In the genomic region with DNA sequence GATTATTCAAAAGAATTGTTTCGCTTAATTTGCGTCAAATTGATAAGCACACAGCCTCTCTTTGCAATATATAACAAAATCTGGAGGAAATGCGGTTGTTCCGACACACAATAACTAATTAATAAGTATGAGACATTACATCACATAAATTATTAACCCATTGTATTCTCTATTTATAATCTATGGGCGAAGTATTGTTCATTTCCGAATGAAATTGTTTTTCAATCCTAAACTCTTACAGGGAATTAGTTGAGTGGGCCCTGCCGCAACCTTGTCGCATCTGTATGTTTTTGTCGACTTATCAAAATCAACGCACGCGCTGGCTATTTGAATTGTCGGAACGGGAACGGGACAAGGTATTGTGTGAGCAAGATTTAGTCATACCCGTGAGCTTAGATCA, we compare ENCODE assay signal across 4 fruit fly cellular contexts.
TF ChIP-seq lines count a peak whose summit lies in the region.

A gene (plus strand): TSS at position 57 of the 400 bp plus-strand sequence.

- no peak for TF ChIP-seq CTCF in whole organism, embryonic (GFP tag; optimal IDR thresholded peaks at IDR 0.05; lab: Kevin White, UChicago)

TF ChIP-seq in whole organism, adult, 20 proteins besides CTCF, POLR2A, EP300 and RAD21:
- peak; percentile 63 for TF ChIP-seq CG33017 (tag; optimal IDR thresholded peaks at IDR 0.05; lab: Kevin White, UChicago)
- peak; percentile 54 for TF ChIP-seq CG14711 (tag; optimal IDR thresholded peaks at IDR 0.05; lab: Kevin White, UChicago)
- peak; percentile 31 for TF ChIP-seq Mnt (GFP tag; optimal IDR thresholded peaks at IDR 0.05; lab: Kevin White, UChicago)
- TF ChIP-seq cnc (optimal IDR thresholded peaks at IDR 0.05; lab: Kevin White, UChicago): no peak
- TF ChIP-seq CG7101 (tag; optimal IDR thresholded peaks at IDR 0.05; lab: Kevin White, UChicago): peak; percentile 31
- TF ChIP-seq tj (GFP tag; optimal IDR thresholded peaks at IDR 0.05; lab: Kevin White, UChicago): peak; percentile 40

TF ChIP-seq in whole organism, embryonic, 481 proteins besides CTCF, POLR2A, EP300 and RAD21:
- TF ChIP-seq CG16863 (GFP tag; optimal IDR thresholded peaks at IDR 0.05; lab: Kevin White, UChicago) (no peak), CG2120 (GFP tag; optimal IDR thresholded peaks at IDR 0.05; lab: Kevin White, UChicago) (peak; percentile 46), CG13775 (GFP tag; optimal IDR thresholded peaks at IDR 0.05; lab: Kevin White, UChicago) (no peak), sna (GFP tag; IDR thresholded peaks at IDR 0.05; lab: Robert Waterston, UW; ENCODE audit: partially characterized antibody) (no peak), Mad (GFP tag; optimal IDR thresholded peaks at IDR 0.05; lab: Kevin White, UChicago) (no peak), CG10543 (GFP tag; optimal IDR thresholded peaks at IDR 0.05; lab: Kevin White, UChicago) (peak; percentile 34), CG34376 (GFP tag; optimal IDR thresholded peaks at IDR 0.05; lab: Kevin White, UChicago) (peak; percentile 83), Pdp1 (GFP tag; optimal IDR thresholded peaks at IDR 0.05; lab: Kevin White, UChicago) (peak in 1 of 2 experiments; percentile 76), Med (GFP tag; lab: Kevin White, UChicago) (peak; percentile 62), D19B (GFP tag; optimal IDR thresholded peaks at IDR 0.05; lab: Kevin White, UChicago) (peak; percentile 11), mirr (GFP tag; optimal IDR thresholded peaks at IDR 0.05; lab: Kevin White, UChicago) (peak; percentile 17), CG9727 (GFP tag; optimal IDR thresholded peaks at IDR 0.05; lab: Kevin White, UChicago) (no peak), eve (GFP tag; optimal IDR thresholded peaks at IDR 0.05; lab: Kevin White, UChicago) (no peak), lbe (GFP tag; optimal IDR thresholded peaks at IDR 0.05; lab: Kevin White, UChicago) (peak; percentile 50), Hsf (GFP tag; optimal IDR thresholded peaks at IDR 0.05; lab: Kevin White, UChicago) (no peak), dmrt11E (tag; optimal IDR thresholded peaks at IDR 0.05; lab: Kevin White, UChicago) (no peak), tio (GFP tag; optimal IDR thresholded peaks at IDR 0.05; lab: Kevin White, UChicago) (no peak), tgo (GFP tag; IDR thresholded peaks at IDR 0.05; lab: Robert Waterston, UW) (no peak), sug (tag; optimal IDR thresholded peaks at IDR 0.05; lab: Kevin White, UChicago) (peak; percentile 16), Fer2 (tag; optimal IDR thresholded peaks at IDR 0.05; lab: Kevin White, UChicago) (no peak), eyg (GFP tag; optimal IDR thresholded peaks at IDR 0.05; lab: Kevin White, UChicago) (no peak), CG10274 (GFP tag; optimal IDR thresholded peaks at IDR 0.05; lab: Kevin White, UChicago) (peak; percentile 72), Abd-B (GFP tag; optimal IDR thresholded peaks at IDR 0.05; lab: Kevin White, UChicago) (no peak)

TF ChIP-seq in whole organism, prepupa, 60 proteins besides CTCF, POLR2A, EP300 and RAD21:
- peak; percentile 29 for TF ChIP-seq lz (GFP tag; optimal IDR thresholded peaks at IDR 0.05; lab: Kevin White, UChicago)
- TF ChIP-seq CG31627 (GFP tag; optimal IDR thresholded peaks at IDR 0.05; lab: Kevin White, UChicago): peak; percentile 25
- TF ChIP-seq Lpt (GFP tag; optimal IDR thresholded peaks at IDR 0.05; lab: Kevin White, UChicago): no peak
- TF ChIP-seq svp (GFP tag; lab: Kevin White, UChicago): peak; percentile 85
- TF ChIP-seq vri (GFP tag; optimal IDR thresholded peaks at IDR 0.05; lab: Kevin White, UChicago): peak; percentile 30
- TF ChIP-seq esn (GFP tag; optimal IDR thresholded peaks at IDR 0.05; lab: Kevin White, UChicago): peak; percentile 35
- no peak for TF ChIP-seq achi (GFP tag; optimal IDR thresholded peaks at IDR 0.05; lab: Kevin White, UChicago)
- peak; percentile 17 for TF ChIP-seq topi (GFP tag; optimal IDR thresholded peaks at IDR 0.05; lab: Kevin White, UChicago)
- no peak for TF ChIP-seq CG10631 (GFP tag; optimal IDR thresholded peaks at IDR 0.05; lab: Kevin White, UChicago)
- peak; percentile 67 for TF ChIP-seq Eip78C (GFP tag; lab: Kevin White, UChicago)
- TF ChIP-seq cyc (GFP tag; optimal IDR thresholded peaks at IDR 0.05; lab: Kevin White, UChicago): peak; percentile 16

TF ChIP-seq in whole organism, wandering third instar larva, 38 proteins besides CTCF, POLR2A, EP300 and RAD21:
- peak; percentile 79 for TF ChIP-seq h (GFP tag; optimal IDR thresholded peaks at IDR 0.05; lab: Kevin White, UChicago)
- TF ChIP-seq fru (GFP tag; optimal IDR thresholded peaks at IDR 0.05; lab: Kevin White, UChicago): peak; percentile 77
- TF ChIP-seq tai (GFP tag; optimal IDR thresholded peaks at IDR 0.05; lab: Kevin White, UChicago): no peak
- no peak for TF ChIP-seq dl (GFP tag; optimal IDR thresholded peaks at IDR 0.05; lab: Kevin White, UChicago; ENCODE audit: insufficient read depth in 1 of 2, partially characterized antibody in 2 of 2)
- peak in 1 of 2 experiments; percentile 70 for TF ChIP-seq foxo (GFP tag; optimal IDR thresholded peaks at IDR 0.05; lab: Kevin White, UChicago)
- peak; percentile 80 for TF ChIP-seq rgr (GFP tag; optimal IDR thresholded peaks at IDR 0.05; lab: Kevin White, UChicago)
- no peak for TF ChIP-seq dmrt93B (GFP tag; optimal IDR thresholded peaks at IDR 0.05; lab: Kevin White, UChicago)
- peak; percentile 43 for TF ChIP-seq OdsH (GFP tag; optimal IDR thresholded peaks at IDR 0.05; lab: Kevin White, UChicago)
- peak; percentile 54 for TF ChIP-seq psq (GFP tag; optimal IDR thresholded peaks at IDR 0.05; lab: Kevin White, UChicago)
- TF ChIP-seq Rel (GFP tag; optimal IDR thresholded peaks at IDR 0.05; lab: Kevin White, UChicago): no peak
- no peak for TF ChIP-seq Rel (tag; optimal IDR thresholded peaks at IDR 0.05; lab: Kevin White, UChicago)
- TF ChIP-seq Hnf4 (GFP tag; optimal IDR thresholded peaks at IDR 0.05; lab: Kevin White, UChicago): peak; percentile 46
- peak; percentile 72 for TF ChIP-seq HLH106 (tag; optimal IDR thresholded peaks at IDR 0.05; lab: Kevin White, UChicago)
- peak; percentile 62 for TF ChIP-seq Sp1 (GFP tag; optimal IDR thresholded peaks at IDR 0.05; lab: Kevin White, UChicago)
- peak; percentile 77 for TF ChIP-seq ey (GFP tag; optimal IDR thresholded peaks at IDR 0.05; lab: Kevin White, UChicago)
- TF ChIP-seq CG32264 (GFP tag; optimal IDR thresholded peaks at IDR 0.05; lab: Kevin White, UChicago): peak; percentile 24
TF ChIP-seq in whole organism, wandering third instar larva: peak in this region for 11.
